Fruit fly (Drosophila melanogaster): Measurements from ENCODE around the gene hwt.

hwt gene

dm6 chrX:12591223-12592120, 23.2 kb upstream of the hwt start (continued):
- TF ChIP-seq Hr3 (GFP tag; optimal IDR thresholded peaks at IDR 0.05) (peak; percentile 22), tin (GFP tag; optimal IDR thresholded peaks at IDR 0.05) (peak; percentile 46), cad (GFP tag; optimal IDR thresholded peaks at IDR 0.05) (no peak), sisA (GFP tag; IDR thresholded peaks at IDR 0.05) (no peak), cg (GFP tag; optimal IDR thresholded peaks at IDR 0.05) (peak; percentile 96), CG10366 (GFP tag; IDR thresholded peaks at IDR 0.05) (no peak), tx (GFP tag; optimal IDR thresholded peaks at IDR 0.05) (peak; percentile 32), CG1647 (GFP tag; optimal IDR thresholded peaks at IDR 0.05) (no peak), CG4360 (GFP tag; IDR thresholded peaks at IDR 0.05) (peak; percentile 60), CG14860 (GFP tag; IDR thresholded peaks at IDR 0.05; ENCODE audit: partially characterized antibody) (no peak), CG7839 (tag; optimal IDR thresholded peaks at IDR 0.05) (peak; percentile 50), grau (tag; optimal IDR thresholded peaks at IDR 0.05) (peak; percentile 48), CG1529 (GFP tag; optimal IDR thresholded peaks at IDR 0.05) (peak; percentile 53), CG13123 (GFP tag; optimal IDR thresholded peaks at IDR 0.05) (peak; percentile 27), Awh (GFP tag; IDR thresholded peaks at IDR 0.05) (no peak), CG3995 (GFP tag; optimal IDR thresholded peaks at IDR 0.05) (no peak), CG11085 (GFP tag; IDR thresholded peaks at IDR 0.05) (peak; percentile 17; the same call in 1 of the 2 replicates), h (optimal IDR thresholded peaks at IDR 0.05) (no peak), CG3163 (GFP tag; optimal IDR thresholded peaks at IDR 0.05) (peak; percentile 40), Asciz (GFP tag; optimal IDR thresholded peaks at IDR 0.05) (peak; percentile 31), lola (GFP tag; optimal IDR thresholded peaks at IDR 0.05) (peak in 1 of 3 experiments; percentile 68), CG2120 (GFP tag; optimal IDR thresholded peaks at IDR 0.05) (peak; percentile 31), HLHmδ (GFP tag; optimal IDR thresholded peaks at IDR 0.05) (peak; percentile 26), MESR4 (GFP tag; optimal IDR thresholded peaks at IDR 0.05) (peak; percentile 64), CG8944 (GFP tag; optimal IDR thresholded peaks at IDR 0.05) (peak; percentile 40), CG16779 (GFP tag; IDR thresholded peaks at IDR 0.05) (no peak), CG12659 (GFP tag; optimal IDR thresholded peaks at IDR 0.05) (peak; percentile 11), croc (GFP tag; conservative IDR thresholded peaks at IDR 0.05) (no peak), crc (GFP tag; optimal IDR thresholded peaks at IDR 0.05) (no peak), nom (GFP tag; optimal IDR thresholded peaks at IDR 0.05) (peak; percentile 64), Chrac-16 (GFP tag; optimal IDR thresholded peaks at IDR 0.05) (peak; percentile 58), Xbp1 (GFP tag; optimal IDR thresholded peaks at IDR 0.05) (peak; percentile 39), Dek (tag; optimal IDR thresholded peaks at IDR 0.05) (no peak), sna (GFP tag; IDR thresholded peaks at IDR 0.05; ENCODE audit: partially characterized antibody) (0 out of 2 replicates have a peak, but pooled peaks have one; percentile 7), salm (tag; optimal IDR thresholded peaks at IDR 0.05) (no peak), sc (optimal IDR thresholded peaks at IDR 0.05) (no peak), sc (GFP tag; optimal IDR thresholded peaks at IDR 0.05) (peak; percentile 35), Hmr (GFP tag; optimal IDR thresholded peaks at IDR 0.05) (no peak), chn (GFP tag; optimal IDR thresholded peaks at IDR 0.05) (peak; percentile 13), CG4404 (GFP tag; IDR thresholded peaks at IDR 0.05) (peak; percentile 24; the same call in 1 of the 2 replicates), CG14710 (tag; optimal IDR thresholded peaks at IDR 0.05) (peak; percentile 47), BEAF-32 (GFP tag; optimal IDR thresholded peaks at IDR 0.05) (no peak), Sox100B (GFP tag; optimal IDR thresholded peaks at IDR 0.05) (peak; percentile 77), Oli (tag; optimal IDR thresholded peaks at IDR 0.05) (peak; percentile 72), Atf-2 (GFP tag; optimal IDR thresholded peaks at IDR 0.05) (peak; percentile 53), CG15011 (GFP tag; optimal IDR thresholded peaks at IDR 0.05) (no peak), nerfin-1 (tag; optimal IDR thresholded peaks at IDR 0.05) (peak; percentile 45), Ptx1 (GFP tag; IDR thresholded peaks at IDR 0.05) (0 out of 2 replicates have a peak, but pooled peaks have one; percentile 16), gsb (GFP tag; IDR thresholded peaks at IDR 0.05) (no peak)
